Worm (Caenorhabditis elegans): ENCODE results near the gene C49C8.1.

The C49C8.1 gene

DNA sequence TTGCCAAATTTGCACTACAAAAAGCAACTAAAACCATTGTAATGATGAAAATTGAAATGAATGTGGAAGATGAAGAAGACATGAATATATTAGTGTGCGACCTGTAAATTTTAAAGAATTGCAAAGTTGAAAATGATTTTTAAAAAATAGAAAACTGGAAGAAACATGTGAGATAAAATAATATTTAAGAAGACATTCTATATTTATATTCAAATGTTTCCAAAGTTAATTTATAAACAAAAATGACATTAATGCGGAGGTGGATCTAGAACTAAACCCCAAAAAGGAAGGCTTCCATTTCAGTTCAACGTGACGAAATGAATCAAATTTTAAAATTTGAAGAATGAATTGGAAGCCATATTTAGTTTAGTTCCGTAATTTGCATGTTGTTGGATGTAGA is 24.8 kb downstream of the C49C8.1 start, which contains the start of gene nlp-60:
nlp-60 (minus strand) TSS at position 101 of the 400 bp plus-strand sequence.
- TF ChIP-seq egl-43 (GFP tag; IDR thresholded peaks at IDR 0.05) = no peak
- no peak for TF ChIP-seq hlh-11 (tag; optimal IDR thresholded peaks at IDR 0.05)
- TF ChIP-seq F44E2.7 (GFP tag; IDR thresholded peaks at IDR 0.05) = no peak
- TF ChIP-seq mxl-3 (GFP tag; optimal IDR thresholded peaks at IDR 0.05) = no peak
- TF ChIP-seq nhr-11 (tag; optimal IDR thresholded peaks at IDR 0.05) = no peak
- TF ChIP-seq nhr-111 (GFP tag; optimal IDR thresholded peaks at IDR 0.05) = no peak
- TF ChIP-seq unc-39 (tag; optimal IDR thresholded peaks at IDR 0.05) = no peak
- TF ChIP-seq nhr-41 (GFP tag; IDR thresholded peaks at IDR 0.05) = no peak
- TF ChIP-seq lim-7 (GFP tag; IDR thresholded peaks at IDR 0.05) = no peak
- TF ChIP-seq hmg-1.1 (GFP tag; IDR thresholded peaks at IDR 0.05) = no peak
- TF ChIP-seq ama-1 (optimal IDR thresholded peaks at IDR 0.05) = no peak
- no peak for TF ChIP-seq jun-1 (tag; optimal IDR thresholded peaks at IDR 0.05)
- no peak for TF ChIP-seq nhr-42 (GFP tag; IDR thresholded peaks at IDR 0.05)
- TF ChIP-seq lin-1 (GFP tag; IDR thresholded peaks at IDR 0.05) = no peak
- no peak for TF ChIP-seq daf-16 (GFP tag; optimal IDR thresholded peaks at IDR 0.05)
- no peak for TF ChIP-seq daf-16 (tag; optimal IDR thresholded peaks at IDR 0.05)
- TF ChIP-seq zag-1 (tag; optimal IDR thresholded peaks at IDR 0.05) = no peak

DNA sequence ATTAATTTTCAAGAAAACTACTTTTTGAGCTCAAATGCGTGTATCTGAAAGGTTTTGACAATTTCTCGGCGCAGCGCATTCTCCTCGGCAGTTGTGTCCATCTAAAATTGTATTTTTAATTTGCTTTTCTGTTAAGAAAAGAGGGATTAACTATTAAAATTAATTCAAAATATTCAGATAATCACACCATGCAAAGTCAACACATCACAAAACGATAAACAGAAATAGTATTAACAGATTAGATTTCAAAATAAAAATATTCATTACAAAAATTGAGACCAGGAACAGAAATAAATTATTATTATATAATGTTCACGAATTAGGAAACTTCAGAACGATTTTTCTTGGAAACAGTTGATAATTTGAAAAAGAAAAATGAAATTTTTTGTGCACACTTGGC is 32.1 kb downstream of the C49C8.1 start, which contains the start of gene pole-2:
pole-2 (minus strand) TSS at position 101 of the 400 bp plus-strand sequence.
- TF ChIP-seq fkh-10 (GFP tag; optimal IDR thresholded peaks at IDR 0.05) = no peak
- no peak for TF ChIP-seq sdz-12 (GFP tag; optimal IDR thresholded peaks at IDR 0.05)
- no peak for TF ChIP-seq nhr-77 (tag; optimal IDR thresholded peaks at IDR 0.05)
- TF ChIP-seq attf-4 (tag; optimal IDR thresholded peaks at IDR 0.05) = no peak
- TF ChIP-seq nhr-28 (tag; optimal IDR thresholded peaks at IDR 0.05) = no peak
- TF ChIP-seq ceh-32 (tag; optimal IDR thresholded peaks at IDR 0.05; ENCODE audit: poor library complexity) = no peak
- TF ChIP-seq dmd-6 (GFP tag; IDR thresholded peaks at IDR 0.05) = no peak

DNA sequence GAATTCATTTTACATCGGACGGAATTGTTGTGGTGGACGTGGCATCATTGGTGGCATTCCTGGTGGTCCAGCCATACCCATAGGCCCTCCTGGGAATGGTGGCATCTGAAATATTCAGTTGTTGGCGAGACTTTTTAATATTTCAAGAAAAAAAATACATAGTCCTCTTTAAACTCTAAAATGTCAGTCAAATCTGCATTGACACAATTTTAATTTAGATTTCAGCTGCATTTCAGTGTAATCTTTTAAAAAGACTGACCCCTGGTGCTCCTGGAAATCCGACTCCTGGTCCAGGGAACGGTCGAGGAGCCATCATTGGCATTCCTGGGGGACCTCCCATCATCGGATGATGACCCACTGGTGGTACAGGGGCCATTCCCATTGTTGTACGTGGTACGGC is 32.6 kb downstream of the C49C8.1 start:
- peak; percentile 62 for TF ChIP-seq aha-1 (tag)
- TF ChIP-seq ztf-11 (tag; optimal IDR thresholded peaks at IDR 0.05) = no peak

DNA sequence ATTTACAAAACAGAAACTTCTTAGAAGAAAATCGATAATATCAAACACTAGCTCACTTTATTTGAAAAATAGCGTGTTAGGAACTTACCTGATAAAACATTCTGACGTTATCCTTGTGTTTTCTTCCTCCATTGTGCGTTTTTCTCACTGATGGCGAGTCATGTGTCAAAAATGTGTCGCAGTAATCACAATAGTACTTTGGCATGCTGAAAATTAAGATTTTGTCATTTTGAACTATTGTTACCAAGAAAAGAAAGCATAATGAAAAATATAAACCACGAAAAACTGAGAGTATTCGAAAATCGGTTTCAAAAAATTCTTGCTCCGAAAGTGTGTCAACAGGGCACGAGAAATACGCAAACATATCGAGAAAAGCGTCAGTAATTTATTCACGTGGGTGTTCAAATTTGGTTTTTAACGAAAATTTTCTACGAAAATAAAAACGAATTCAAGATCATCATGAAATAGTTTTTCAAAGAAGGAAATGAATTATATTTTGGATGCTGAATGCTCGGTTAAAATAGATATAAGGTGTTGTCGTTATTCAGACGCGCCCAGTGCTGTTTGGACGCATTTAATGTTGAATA is 33.3 kb downstream of the C49C8.1 start, which contains the start of gene snrp-3:
snrp-3 (minus strand) TSS at position 206 of the 587 bp plus-strand sequence.
- no peak for TF ChIP-seq ceh-20 (GFP tag; IDR thresholded peaks at IDR 0.05)
- peak; percentile 82 for TF ChIP-seq lin-38 (GFP tag; IDR thresholded peaks at IDR 0.05)
- TF ChIP-seq madf-9 (GFP tag; conservative IDR thresholded peaks at IDR 0.05) = no peak
- TF ChIP-seq aha-1 (tag) = peak; percentile 75
- TF ChIP-seq ceh-82 (tag; optimal IDR thresholded peaks at IDR 0.05) = no peak
- TF ChIP-seq ZK546.5 (tag; optimal IDR thresholded peaks at IDR 0.05) = no peak
- no peak for TF ChIP-seq daf-8 (GFP tag; IDR thresholded peaks at IDR 0.05)
- TF ChIP-seq hlh-11 (tag; optimal IDR thresholded peaks at IDR 0.05) = no peak
- no peak for TF ChIP-seq snpc-1.2 (GFP tag; IDR thresholded peaks at IDR 0.05)
- TF ChIP-seq lsy-2 (tag; optimal IDR thresholded peaks at IDR 0.05) = peak in 1 of 2 experiments; percentile 94
- peak; percentile 49 for TF ChIP-seq F37D6.2 (tag; optimal IDR thresholded peaks at IDR 0.05)
- TF ChIP-seq zip-11 (GFP tag; IDR thresholded peaks at IDR 0.05) = no peak
- TF ChIP-seq egl-27 (tag; optimal IDR thresholded peaks at IDR 0.05) = no peak
- no peak for TF ChIP-seq egl-43 (GFP tag; IDR thresholded peaks at IDR 0.05)
- no peak for TF ChIP-seq lin-39 (tag; optimal IDR thresholded peaks at IDR 0.05)
- TF ChIP-seq ztf-11 (tag; optimal IDR thresholded peaks at IDR 0.05) = no peak
- no peak; the same call in 1 of the 2 replicates for TF ChIP-seq lin-29 (GFP tag; IDR thresholded peaks at IDR 0.05)
- TF ChIP-seq Y48G9A.11 (GFP tag; IDR thresholded peaks at IDR 0.05) = 0 out of 2 replicates have a peak, but pooled peaks have one; percentile 26
- TF ChIP-seq zip-2 (tag; optimal IDR thresholded peaks at IDR 0.05) = peak; percentile 47
- peak; percentile 83 for TF ChIP-seq T20F7.1 (GFP tag; optimal IDR thresholded peaks at IDR 0.05)
- peak; percentile 85 for TF ChIP-seq hlh-30 (tag; optimal IDR thresholded peaks at IDR 0.05; ENCODE audit: insufficient read depth)
- 0 out of 2 replicates have a peak, but pooled peaks have one; percentile 10 for TF ChIP-seq pha-4 (GFP tag; IDR thresholded peaks at IDR 0.05)
- peak; percentile 57 for TF ChIP-seq pha-4 (tag; optimal IDR thresholded peaks at IDR 0.05)
- TF ChIP-seq aly-2 (tag; optimal IDR thresholded peaks at IDR 0.05) = no peak
- TF ChIP-seq lin-1 (GFP tag; IDR thresholded peaks at IDR 0.05) = no peak
- no peak for TF ChIP-seq dmd-8 (GFP tag; IDR thresholded peaks at IDR 0.05)
- no peak for TF ChIP-seq daf-19 (GFP tag; conservative IDR thresholded peaks at IDR 0.05)

Data from whole organism, L4 larva.